Fruit fly (Drosophila melanogaster): ENCODE data around the gene RpS6.

RpS6 gene

DNA sequence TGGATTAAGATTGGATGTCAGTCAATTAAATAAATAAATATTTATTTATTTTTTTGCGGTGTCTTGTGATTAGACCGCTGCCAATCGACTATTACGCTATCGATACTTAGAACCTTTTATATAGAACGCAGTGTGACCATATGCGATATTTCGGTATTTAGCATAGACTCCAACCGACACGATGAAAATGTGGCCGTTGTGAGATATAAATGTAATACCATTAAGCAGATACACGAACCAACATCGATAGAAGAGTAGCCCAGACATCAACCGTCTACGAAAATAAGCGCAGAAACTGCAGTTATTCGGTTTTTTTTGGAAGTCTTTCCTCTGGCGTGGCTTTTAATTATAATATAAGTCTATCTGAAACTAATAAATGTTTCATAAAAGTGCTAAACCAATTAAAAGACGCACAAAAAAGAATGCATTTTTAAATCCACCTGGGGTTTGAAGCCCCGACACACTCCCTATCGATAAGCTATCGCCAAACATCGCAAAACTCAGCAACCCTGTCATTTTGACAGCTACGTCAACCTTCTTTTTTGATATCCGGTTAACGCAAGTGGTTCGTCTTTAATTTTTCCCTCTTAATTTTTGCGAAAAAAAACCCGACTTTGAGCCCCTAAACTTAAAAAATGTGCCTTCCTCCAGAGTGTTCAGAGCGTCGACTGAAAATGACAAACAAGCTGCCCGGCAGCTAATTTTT lies 32.2 kb upstream of the RpS6 start, which contains the start of the genes Dhdds and RpS14a (continued):
- TF ChIP-seq en (GFP tag; optimal IDR thresholded peaks at IDR 0.05): peak; percentile 15
- TF ChIP-seq Stat92E (GFP tag; optimal IDR thresholded peaks at IDR 0.05): peak in 1 of 3 experiments; percentile 44
- TF ChIP-seq MTF-1 (GFP tag; optimal IDR thresholded peaks at IDR 0.05; ENCODE audit: borderline replicate concordance): peak; percentile 68
- 0 out of 2 replicates have a peak, but pooled peaks have one; percentile 7 for TF ChIP-seq CG14441 (GFP tag; IDR thresholded peaks at IDR 0.05)
- TF ChIP-seq CG13775 (GFP tag; optimal IDR thresholded peaks at IDR 0.05): peak; percentile 89
- no peak for TF ChIP-seq gcm2 (GFP tag; optimal IDR thresholded peaks at IDR 0.05)
- peak; percentile 54 for TF ChIP-seq dmrt11E (tag; optimal IDR thresholded peaks at IDR 0.05)
- peak; percentile 90 for TF ChIP-seq CG9727 (GFP tag; optimal IDR thresholded peaks at IDR 0.05)
- TF ChIP-seq CG31224 (GFP tag; IDR thresholded peaks at IDR 0.05): peak; percentile 37; the same call in 1 of the 2 replicates
- peak; percentile 97 for TF ChIP-seq CG2116 (GFP tag; optimal IDR thresholded peaks at IDR 0.05)
- no peak; the same call in 2 of the 3 replicates for TF ChIP-seq B-H1 (GFP tag; IDR thresholded peaks at IDR 0.05)
- peak; percentile 43 for TF ChIP-seq CG10979 (tag; optimal IDR thresholded peaks at IDR 0.05)
- peak; percentile 35 for TF ChIP-seq pho (GFP tag; optimal IDR thresholded peaks at IDR 0.05)
- peak; percentile 89 for TF ChIP-seq gfzf (GFP tag; optimal IDR thresholded peaks at IDR 0.05)
- TF ChIP-seq CG31441 (GFP tag; IDR thresholded peaks at IDR 0.05): peak; percentile 69; the same call in 1 of the 2 replicates
- no peak for TF ChIP-seq CG7372 (GFP tag; IDR thresholded peaks at IDR 0.05)
- TF ChIP-seq ara (GFP tag; IDR thresholded peaks at IDR 0.05): no peak
- no peak for TF ChIP-seq dati (GFP tag; IDR thresholded peaks at IDR 0.05)
- TF ChIP-seq CG17186 (GFP tag; optimal IDR thresholded peaks at IDR 0.05): peak; percentile 61
- peak; percentile 67 for TF ChIP-seq CG17385 (GFP tag; optimal IDR thresholded peaks at IDR 0.05)
- TF ChIP-seq Bdp1 (GFP tag; optimal IDR thresholded peaks at IDR 0.05): peak; percentile 24
- peak; percentile 44 for TF ChIP-seq CG17829 (tag; optimal IDR thresholded peaks at IDR 0.05)
- peak in 1 of 2 experiments; percentile 67 for TF ChIP-seq insv (GFP tag; optimal IDR thresholded peaks at IDR 0.05)
- TF ChIP-seq CG15514 (GFP tag; optimal IDR thresholded peaks at IDR 0.05): peak; percentile 64
- peak; percentile 63 for TF ChIP-seq sug (tag; optimal IDR thresholded peaks at IDR 0.05)
- TF ChIP-seq dysf (GFP tag; IDR thresholded peaks at IDR 0.05): peak; percentile 35; the same call in 1 of the 3 replicates
- TF ChIP-seq hth (optimal IDR thresholded peaks at IDR 0.05): no peak
- peak; percentile 43 to 54 for TF ChIP-seq Hr51 (GFP tag; optimal IDR thresholded peaks at IDR 0.05)
- peak; percentile 41 for TF ChIP-seq scrt (GFP tag; optimal IDR thresholded peaks at IDR 0.05)
- no peak for TF ChIP-seq sc (optimal IDR thresholded peaks at IDR 0.05)
- TF ChIP-seq sc (GFP tag; optimal IDR thresholded peaks at IDR 0.05): peak; percentile 52
- peak; percentile 36 for TF ChIP-seq gem (tag; optimal IDR thresholded peaks at IDR 0.05)
- peak; percentile 89 for TF ChIP-seq sens (GFP tag)
- peak; percentile 86 for TF ChIP-seq pita (GFP tag; optimal IDR thresholded peaks at IDR 0.05)
- TF ChIP-seq E2f2 (GFP tag; IDR thresholded peaks at IDR 0.05): peak; percentile 58; the same call in 1 of the 2 replicates
- peak; percentile 54 for TF ChIP-seq BtbVII (GFP tag; optimal IDR thresholded peaks at IDR 0.05)
- TF ChIP-seq dm (GFP tag; optimal IDR thresholded peaks at IDR 0.05): peak; percentile 60
- no peak for TF ChIP-seq gt (GFP tag; IDR thresholded peaks at IDR 0.05)
- TF ChIP-seq ken (GFP tag; IDR thresholded peaks at IDR 0.05): peak; percentile 4; the same call in 1 of the 3 replicates
- TF ChIP-seq vnd (GFP tag; IDR thresholded peaks at IDR 0.05; ENCODE audit: partially characterized antibody): peak; percentile 75
- peak; percentile 74 for TF ChIP-seq trem (tag; optimal IDR thresholded peaks at IDR 0.05)
- TF ChIP-seq HmgZ (tag; optimal IDR thresholded peaks at IDR 0.05): no peak
- TF ChIP-seq amos (GFP tag; IDR thresholded peaks at IDR 0.05; ENCODE audit: partially characterized antibody): peak; percentile 75
- TF ChIP-seq nom (GFP tag; optimal IDR thresholded peaks at IDR 0.05): peak; percentile 56
- TF ChIP-seq CG7745 (tag; optimal IDR thresholded peaks at IDR 0.05): no peak
- TF ChIP-seq knrl (GFP tag; IDR thresholded peaks at IDR 0.05; ENCODE audit: partially characterized antibody): peak; percentile 89
- TF ChIP-seq kah (GFP tag; optimal IDR thresholded peaks at IDR 0.05): peak; percentile 33
- peak; percentile 20 for TF ChIP-seq cwo (GFP tag; optimal IDR thresholded peaks at IDR 0.05)

All from whole organism, embryonic.